Worm (Caenorhabditis elegans) whole organism, late embryonic: ENCODE measurements around the gene lron-10.

Experiments
- ama-1 ChIP-seq: fragments of 150-350 bp; optimal IDR thresholded peaks from 2 replicates; lab custom pipeline; 2014
- ceh-14 ChIP-seq: sonication (generic microtip); optimal IDR thresholded peaks from 2 replicates; lab custom pipeline; 2016; ENCODE audit warnings: missing genotype, missing genetic modification characterization, missing compliant biosample characterization
- ceh-18 ChIP-seq: sonication (generic microtip); optimal IDR thresholded peaks from 2 replicates; lab custom pipeline; 2016; ENCODE audit warnings: missing genetic modification characterization, missing compliant biosample characterization
- ceh-22 ChIP-seq: sonication (generic microtip); optimal IDR thresholded peaks from 2 replicates; lab custom pipeline; 2017; ENCODE audit warnings: missing biosample characterization, missing genetic modification characterization
- ceh-6 ChIP-seq: fragments of 200-800 bp; sonication (Bioruptor generic); optimal IDR thresholded peaks from 2 replicates; lab custom pipeline; 2018; ENCODE audit warnings: mild to moderate bottlenecking, missing genetic modification characterization, missing compliant biosample characterization
- ceh-9 ChIP-seq: sonication (generic microtip); optimal IDR thresholded peaks from 2 replicates; lab custom pipeline; 2016; ENCODE audit warnings: mild to moderate bottlenecking, missing genetic modification characterization, inconsistent platforms, missing compliant biosample characterization
- fkh-10 ChIP-seq: fragments of 150-350 bp; optimal IDR thresholded peaks from 2 replicates; lab custom pipeline; 2014; ENCODE audit warnings: missing biosample characterization, missing genetic modification reagents, missing genetic modification characterization
- nhr-11 ChIP-seq: fragments of 150-350 bp; optimal IDR thresholded peaks from 2 replicates; lab custom pipeline; 2014; ENCODE audit warnings: missing biosample characterization, missing genetic modification characterization
- pha-2 ChIP-seq: sonication (generic microtip); optimal IDR thresholded peaks from 2 replicates; lab custom pipeline; 2017; ENCODE audit warnings: mild to moderate bottlenecking, missing genetic modification characterization, missing compliant biosample characterization
- pha-4 ChIP-seq: fragments of 150-350 bp; optimal IDR thresholded peaks from 2 replicates; lab custom pipeline; 2018; ENCODE audit warnings: missing biosample characterization, missing genetic modification reagents, missing genetic modification characterization
- ref-2 ChIP-seq: sonication (generic microtip); optimal IDR thresholded peaks from 2 replicates; lab custom pipeline; 2016; ENCODE audit warnings: missing genetic modification characterization, missing compliant biosample characterization
- unc-86 ChIP-seq: sonication (generic microtip); optimal IDR thresholded peaks from 2 replicates; lab custom pipeline; 2016; ENCODE audit warnings: missing genetic modification characterization, missing compliant biosample characterization

DNA sequence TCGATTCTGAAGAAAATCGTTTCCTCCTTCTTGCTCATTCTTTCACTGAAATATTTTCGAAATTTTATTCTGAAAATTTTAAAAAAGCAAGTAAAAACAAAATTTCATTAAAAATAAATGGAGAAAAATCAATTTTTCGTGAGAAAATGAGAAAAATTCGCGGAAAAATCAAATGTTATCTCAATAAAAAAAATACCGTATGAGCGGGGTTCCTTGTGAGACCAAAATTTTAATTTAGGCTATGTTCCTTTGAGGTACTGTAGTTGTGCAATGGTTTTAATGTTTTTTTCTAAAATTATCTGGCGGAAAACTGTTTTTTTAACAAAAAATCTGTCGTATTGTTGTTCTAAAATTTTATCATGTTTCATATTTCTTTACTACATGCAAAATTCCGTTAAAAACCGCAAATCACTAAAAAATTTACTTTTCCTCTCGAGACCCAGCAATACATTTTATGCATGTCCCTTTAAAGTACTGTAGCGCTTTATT lies 21.0 kb downstream of the lron-10 start, which contains the start of gene epg-6:
- TF ChIP-seq ceh-22 (no peak), nhr-11 (no peak), pha-4 (tag; lab: Kevin White, UChicago) (no peak), ceh-18 (no peak), ceh-9 (tag; lab: Kevin White, UChicago) (no peak), pha-2 (tag; lab: Kevin White, UChicago) (no peak), ceh-14 (tag; lab: Kevin White, UChicago) (no peak), fkh-10 (GFP tag; lab: Kevin White, UChicago) (no peak), ama-1 (lab: Kevin White, UChicago) (no peak), unc-86 (tag; lab: Kevin White, UChicago) (no peak), ceh-6 (GFP tag; lab: Kevin White, UChicago) (no peak), ref-2 (tag; lab: Kevin White, UChicago) (no peak)
